Fruit fly (Drosophila melanogaster) Kc167 (cell line): ENCODE data around the gene wor.

Experiments used
- Myc ChIP-seq: fragments of >200 bp; optimal IDR thresholded peaks from 2 replicates; lab custom pipeline; 2017; ENCODE audit warnings: missing external identifiers
- Sin3A ChIP-seq: fragments of >200 bp; optimal IDR thresholded peaks from 2 replicates; lab custom pipeline; 2018; ENCODE audit warnings: missing external identifiers
- h ChIP-seq: fragments of >200 bp; optimal IDR thresholded peaks from 3 replicates; lab custom pipeline; 2018; ENCODE audit warnings: missing external identifiers
- insv ChIP-seq: fragments of >200 bp; optimal IDR thresholded peaks from 3 replicates; lab custom pipeline; 2018; ENCODE audit warnings: missing external identifiers
- psq ChIP-seq: fragments of >200 bp; optimal IDR thresholded peaks from 2 replicates; lab custom pipeline; 2017; ENCODE audit warnings: missing external identifiers
- ttk ChIP-seq: sonication (Bioruptor generic); optimal IDR thresholded peaks from 2 replicates; lab custom pipeline; 2017; ENCODE audit warnings: missing external identifiers

wor gene

dm6 chr2L:15425530-15426308 is at the start of gene wor:
Gene wor, minus strand, starts transcription at chr2L:15425580.
- TF ChIP-seq Sin3A (no peak), ttk (no peak), psq (lab: Kevin White, UChicago) (no peak), h (no peak), Myc (lab: Kevin White, UChicago) (no peak)

dm6 chr2L:15474911-15475310 is 49.5 kb upstream of the wor start:
- TF ChIP-seq psq (lab: Kevin White, UChicago) (no peak), insv (lab: Kevin White, UChicago) (no peak), Sin3A (no peak), h (no peak)

dm6 chr2L:15474402-15474801 is 49.0 kb upstream of the wor start:
- no peak for TF ChIP-seq h
- TF ChIP-seq Myc (lab: Kevin White, UChicago): no peak
- no peak for TF ChIP-seq psq (lab: Kevin White, UChicago)
- TF ChIP-seq ttk: no peak
- TF ChIP-seq insv (lab: Kevin White, UChicago): no peak
- no peak for TF ChIP-seq Sin3A

- TF ChIP-seq Myc (lab: Kevin White, UChicago) (no peak), h (no peak), ttk (no peak), psq (lab: Kevin White, UChicago) (no peak), Sin3A (no peak), insv (lab: Kevin White, UChicago) (no peak)
Observed at dm6 chr2L:15471565-15471964, 46.2 kb upstream of the wor start.

- TF ChIP-seq h: no peak
- TF ChIP-seq Myc (lab: Kevin White, UChicago): no peak
- TF ChIP-seq insv (lab: Kevin White, UChicago): no peak
- TF ChIP-seq Sin3A: no peak
- no peak for TF ChIP-seq ttk
- no peak for TF ChIP-seq psq (lab: Kevin White, UChicago)
Observed at dm6 chr2L:15470514-15471134, 45.2 kb upstream of the wor start.

- TF ChIP-seq Sin3A: no peak
- no peak for TF ChIP-seq Myc (lab: Kevin White, UChicago)
- no peak for TF ChIP-seq h
- no peak for TF ChIP-seq psq (lab: Kevin White, UChicago)
- no peak for TF ChIP-seq insv (lab: Kevin White, UChicago)
- TF ChIP-seq ttk: no peak
Observed at dm6 chr2L:15468776-15469175, 43.4 kb upstream of the wor start.

- TF ChIP-seq h: no peak
- no peak for TF ChIP-seq Sin3A
- TF ChIP-seq ttk: no peak
- no peak for TF ChIP-seq insv (lab: Kevin White, UChicago)
- no peak for TF ChIP-seq Myc (lab: Kevin White, UChicago)
- TF ChIP-seq psq (lab: Kevin White, UChicago): no peak
Observed at dm6 chr2L:15465932-15466331, 40.6 kb upstream of the wor start.

dm6 chr2L:15465121-15465520 is 39.7 kb upstream of the wor start:
- TF ChIP-seq Sin3A: no peak
- TF ChIP-seq insv (lab: Kevin White, UChicago): no peak
- no peak for TF ChIP-seq Myc (lab: Kevin White, UChicago)
- TF ChIP-seq ttk: no peak

dm6 chr2L:15463515-15463914 is 38.1 kb upstream of the wor start:
- TF ChIP-seq psq (lab: Kevin White, UChicago) (no peak), Myc (lab: Kevin White, UChicago) (no peak), h (no peak), insv (lab: Kevin White, UChicago) (no peak)

- no peak for TF ChIP-seq insv (lab: Kevin White, UChicago)
- TF ChIP-seq ttk: no peak
- TF ChIP-seq h: no peak
- no peak for TF ChIP-seq psq (lab: Kevin White, UChicago)
Observed at dm6 chr2L:15462998-15463397, 37.6 kb upstream of the wor start.

dm6 chr2L:15458919-15459318 is 33.5 kb upstream of the wor start:
- TF ChIP-seq insv (lab: Kevin White, UChicago): no peak
- no peak for TF ChIP-seq Sin3A
- no peak for TF ChIP-seq psq (lab: Kevin White, UChicago)
- TF ChIP-seq h: no peak
- TF ChIP-seq Myc (lab: Kevin White, UChicago): no peak
- no peak for TF ChIP-seq ttk

dm6 chr2L:15458076-15458475 is 32.7 kb upstream of the wor start:
- TF ChIP-seq h: no peak
- no peak for TF ChIP-seq Sin3A
- TF ChIP-seq psq (lab: Kevin White, UChicago): no peak

dm6 chr2L:15441852-15442549 is 16.6 kb upstream of the wor start:
- TF ChIP-seq Myc (lab: Kevin White, UChicago) (no peak), insv (lab: Kevin White, UChicago) (no peak), ttk (no peak), h (no peak), psq (lab: Kevin White, UChicago) (no peak), Sin3A (no peak)
